Worm (Caenorhabditis elegans) whole organism, L1 larva: ENCODE data around the gene algn-8.
A peak's percentile ranks its signal among the peaks of the same experiment; 100 is the strongest.

Experiments used
- C16A3.4 ChIP-seq: fragments of 150-350 bp; optimal IDR thresholded peaks from 2 replicates; lab custom pipeline; 2014; ENCODE audit warnings: missing biosample characterization, missing genetic modification characterization
- C34B4.2 ChIP-seq: sonication (generic microtip); optimal IDR thresholded peaks from 2 replicates; lab custom pipeline; 2017; ENCODE audit warnings: mild to moderate bottlenecking, missing genetic modification characterization, missing compliant biosample characterization
- alr-1 ChIP-seq: fragments of 200-800 bp; sonication (Bioruptor generic); optimal IDR thresholded peaks from 2 replicates; lab custom pipeline; 2018; ENCODE audit warnings: borderline replicate concordance, mild to moderate bottlenecking, missing genetic modification characterization, missing compliant biosample characterization
- aly-2 ChIP-seq: fragments of 150-350 bp; optimal IDR thresholded peaks from 2 replicates; lab custom pipeline; 2014; ENCODE audit warnings: missing biosample characterization, missing genetic modification characterization
- ama-1 ChIP-seq: fragments of 150-350 bp; optimal IDR thresholded peaks from 2 replicates; lab custom pipeline; 2014
- ceh-8 ChIP-seq: fragments of 200-800 bp; sonication (Bioruptor generic); optimal IDR thresholded peaks from 2 replicates; lab custom pipeline; 2018; ENCODE audit warnings: mild to moderate bottlenecking, missing genetic modification characterization, moderate library complexity, missing compliant biosample characterization
- ceh-82 ChIP-seq, 3 experiments: fragments of 150-350 bp in 1 of 3; sonication (generic microtip) in 2 of 3; optimal IDR thresholded peaks; 2 replicates each; lab custom pipeline; 2014 to 2017; ENCODE audit warnings: missing biosample characterization in 3 of 3, missing genetic modification characterization in 3 of 3
- dpl-1 ChIP-seq, 3 experiments: fragments of 150-350 bp in 2 of 3; sonication (generic microtip) in 1 of 3; optimal IDR thresholded peaks; 2 replicates each; lab custom pipeline; 2014 to 2017; ENCODE audit warnings: missing biosample characterization in 3 of 3, missing genetic modification characterization in 3 of 3, missing genetic modification reagents in 3 of 3
- dsc-1 ChIP-seq: sonication (generic microtip); optimal IDR thresholded peaks from 2 replicates; lab custom pipeline; 2016; ENCODE audit warnings: mild to moderate bottlenecking, missing genetic modification characterization, missing compliant biosample characterization
- efl-1 ChIP-seq, 4 experiments: fragments of 150-350 bp; optimal IDR thresholded peaks in 3 of 4; peaks in 1 of 4; 1 replicate in 1 of 4; 2 replicates in 3 of 4; lab custom pipeline; 2014; ENCODE audit warnings: missing biosample characterization in 2 of 4, missing genetic modification characterization in 2 of 4, missing genetic modification reagents in 2 of 4
- elt-2 ChIP-seq: sonication (generic microtip); optimal IDR thresholded peaks from 2 replicates; lab custom pipeline; 2016; ENCODE audit warnings: missing genetic modification characterization, mild to moderate bottlenecking, inconsistent platforms, missing compliant biosample characterization, missing genetic modification reagents
- fkh-10 ChIP-seq: sonication (generic microtip); optimal IDR thresholded peaks from 2 replicates; lab custom pipeline; 2017; ENCODE audit warnings: missing biosample characterization, missing genetic modification reagents, missing genetic modification characterization
- grh-1 ChIP-seq: fragments of 200-800 bp; sonication (Bioruptor generic); IDR thresholded peaks from 2 replicates; pipeline ENCODE4 v1.3.6; 2022; ENCODE audit warnings: missing genetic modification reagents, missing genetic modification characterization, missing compliant biosample characterization
- hlh-17 ChIP-seq: fragments of 200-800 bp; sonication (Bioruptor generic); optimal IDR thresholded peaks from 2 replicates; lab custom pipeline; 2018; ENCODE audit warnings: missing genetic modification characterization, mild to moderate bottlenecking, missing compliant biosample characterization, moderate library complexity, borderline replicate concordance
- hpl-2 ChIP-seq: fragments of 150-350 bp; optimal IDR thresholded peaks from 2 replicates; lab custom pipeline; 2014; ENCODE audit warnings: missing biosample characterization, missing genetic modification reagents, missing genetic modification characterization
- irx-1 ChIP-seq: sonication (generic microtip); optimal IDR thresholded peaks from 2 replicates; lab custom pipeline; 2016; ENCODE audit warnings: missing genetic modification characterization, missing compliant biosample characterization
- jun-1 ChIP-seq: fragments of 150-350 bp; optimal IDR thresholded peaks from 2 replicates; lab custom pipeline; 2014; ENCODE audit warnings: missing biosample characterization, missing genetic modification reagents, missing genetic modification characterization
- lin-35 ChIP-seq, 2 experiments: fragments of 150-350 bp; optimal IDR thresholded peaks; 2 replicates each; lab custom pipeline; 2014; ENCODE audit warnings: missing biosample characterization in 2 of 2, missing genetic modification characterization in 2 of 2, missing genetic modification reagents in 2 of 2
- lin-39 ChIP-seq: fragments of 150-350 bp; optimal IDR thresholded peaks from 2 replicates; lab custom pipeline; 2014; ENCODE audit warnings: missing biosample characterization, missing genetic modification reagents, missing genetic modification characterization
- lsy-2 ChIP-seq, 2 experiments: fragments of 150-350 bp; optimal IDR thresholded peaks; 2 replicates each; lab custom pipeline; 2014; ENCODE audit warnings: missing biosample characterization in 2 of 2, missing genetic modification characterization in 2 of 2
- mab-9 ChIP-seq: fragments of 200-800 bp; sonication (Bioruptor generic); IDR thresholded peaks from 2 replicates; pipeline ENCODE4 v1.3.6; 2022; ENCODE audit warnings: missing genetic modification reagents, missing genetic modification characterization, missing compliant biosample characterization
- mef-2 ChIP-seq: fragments of 150-350 bp; optimal IDR thresholded peaks from 2 replicates; lab custom pipeline; 2014; ENCODE audit warnings: missing biosample characterization, missing genetic modification characterization
- nhr-19 ChIP-seq: fragments of 200-800 bp; sonication (Bioruptor generic); conservative IDR thresholded peaks from 2 replicates; pipeline ENCODE4 v1.3.6; 2022; ENCODE audit warnings: missing genetic modification characterization, missing compliant biosample characterization
- nhr-20 ChIP-seq: sonication (generic microtip); optimal IDR thresholded peaks from 2 replicates; lab custom pipeline; 2016; ENCODE audit warnings: mild to moderate bottlenecking, missing genetic modification characterization, missing compliant biosample characterization
- nhr-237 ChIP-seq: fragments of 150-350 bp; optimal IDR thresholded peaks from 2 replicates; lab custom pipeline; 2014; ENCODE audit warnings: missing biosample characterization, missing genetic modification characterization
- nhr-28 ChIP-seq: fragments of 150-350 bp; optimal IDR thresholded peaks from 2 replicates; lab custom pipeline; 2014; ENCODE audit warnings: missing biosample characterization, missing genetic modification characterization
- nhr-47 ChIP-seq: sonication (generic microtip); optimal IDR thresholded peaks from 2 replicates; lab custom pipeline; 2016; ENCODE audit warnings: mild to moderate bottlenecking, missing genetic modification characterization, moderate library complexity, missing compliant biosample characterization
- nhr-71 ChIP-seq: sonication (generic microtip); optimal IDR thresholded peaks from 2 replicates; lab custom pipeline; 2016; ENCODE audit warnings: mild to moderate bottlenecking, missing genetic modification characterization, moderate library complexity, missing compliant biosample characterization
- nhr-76 ChIP-seq: sonication (generic microtip); optimal IDR thresholded peaks from 2 replicates; lab custom pipeline; 2017; ENCODE audit warnings: missing biosample characterization, missing genetic modification characterization
- nhr-85 ChIP-seq: sonication (generic microtip); peaks from one replicate; lab custom pipeline; 2016; ENCODE audit warnings: missing genetic modification characterization, inconsistent platforms, missing compliant biosample characterization
- nhr-90 ChIP-seq: sonication (generic microtip); optimal IDR thresholded peaks from 2 replicates; lab custom pipeline; 2016; ENCODE audit warnings: mild to moderate bottlenecking, missing genetic modification characterization, missing compliant biosample characterization; ENCODE audit not compliant: poor library complexity
- pag-3 ChIP-seq: sonication (generic microtip); optimal IDR thresholded peaks from 2 replicates; lab custom pipeline; 2017; ENCODE audit warnings: missing genetic modification characterization, mild to moderate bottlenecking, missing compliant biosample characterization, antibody characterized with exemption, borderline replicate concordance; ENCODE audit not compliant: insufficient read depth
- pqm-1 ChIP-seq: sonication (generic microtip); optimal IDR thresholded peaks from 3 replicates; lab custom pipeline; 2017; ENCODE audit warnings: missing biosample characterization, missing genetic modification characterization
- rnt-1 ChIP-seq: sonication (generic microtip); optimal IDR thresholded peaks from 2 replicates; lab custom pipeline; 2016; ENCODE audit warnings: mild to moderate bottlenecking, missing genetic modification characterization, moderate library complexity, missing compliant biosample characterization
- skn-1 ChIP-seq: fragments of 150-350 bp; optimal IDR thresholded peaks from 2 replicates; lab custom pipeline; 2014; ENCODE audit warnings: missing biosample characterization, missing genetic modification characterization
- snu-23 ChIP-seq: sonication (generic microtip); optimal IDR thresholded peaks from 2 replicates; lab custom pipeline; 2016; ENCODE audit warnings: missing genetic modification characterization, missing compliant biosample characterization
- sptf-1 ChIP-seq: fragments of 150-350 bp; optimal IDR thresholded peaks from 2 replicates; lab custom pipeline; 2014; ENCODE audit warnings: missing biosample characterization, missing genetic modification characterization
- swsn-7 ChIP-seq: sonication (generic microtip); optimal IDR thresholded peaks from 2 replicates; lab custom pipeline; 2016; ENCODE audit warnings: missing genetic modification characterization, missing compliant biosample characterization
- unc-130 ChIP-seq: fragments of 150-350 bp; optimal IDR thresholded peaks from 2 replicates; lab custom pipeline; 2017; ENCODE audit warnings: missing biosample characterization, missing genetic modification characterization, inconsistent platforms
- unc-98 ChIP-seq: fragments of 200-800 bp; sonication (Bioruptor generic); IDR thresholded peaks from 2 replicates; pipeline ENCODE4 v1.3.6; 2022; ENCODE audit warnings: missing genetic modification characterization, missing compliant biosample characterization
- ztf-4 ChIP-seq: fragments of 150-350 bp; optimal IDR thresholded peaks from 2 replicates; lab custom pipeline; 2014; ENCODE audit warnings: missing biosample characterization, missing genetic modification characterization

The algn-8 gene

ce11 chrII:9886216-9886615 is at the start of gene algn-8:
Gene algn-8 (minus strand): TSS chrII:9886442.
- TF ChIP-seq dsc-1, result no peak

DNA sequence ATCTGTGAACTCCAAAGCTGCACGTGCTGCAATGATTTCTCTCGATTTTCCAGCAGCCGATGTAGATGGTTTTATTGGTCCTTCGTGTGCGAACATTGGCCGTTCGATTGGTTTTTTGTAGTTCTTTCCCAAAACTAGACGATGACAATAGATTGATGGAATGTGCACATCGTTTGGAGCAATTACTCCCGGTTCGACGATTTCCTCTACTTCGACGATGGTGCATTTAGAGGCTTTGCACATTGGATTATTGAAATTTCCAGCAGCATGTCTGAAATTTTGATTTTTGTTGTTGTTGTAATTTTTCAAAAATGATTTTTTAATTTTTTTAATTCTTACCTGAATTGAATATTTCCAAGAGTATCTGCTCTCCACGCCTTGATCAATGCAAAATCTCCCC is 49.4 kb upstream of the algn-8 start:
- TF ChIP-seq jun-1 (tag; lab: Kevin White, UChicago) (no peak), mef-2 (no peak), sptf-1 (tag; lab: Kevin White, UChicago) (no peak), nhr-85 (tag; lab: Kevin White, UChicago) (peak; percentile 62), C16A3.4 (tag; lab: Kevin White, UChicago) (no peak), rnt-1 (tag; lab: Kevin White, UChicago) (no peak), lin-35 (GFP tag; optimal IDR thresholded peaks at IDR 0.05; lab: Kevin White, UChicago) (no peak)

DNA sequence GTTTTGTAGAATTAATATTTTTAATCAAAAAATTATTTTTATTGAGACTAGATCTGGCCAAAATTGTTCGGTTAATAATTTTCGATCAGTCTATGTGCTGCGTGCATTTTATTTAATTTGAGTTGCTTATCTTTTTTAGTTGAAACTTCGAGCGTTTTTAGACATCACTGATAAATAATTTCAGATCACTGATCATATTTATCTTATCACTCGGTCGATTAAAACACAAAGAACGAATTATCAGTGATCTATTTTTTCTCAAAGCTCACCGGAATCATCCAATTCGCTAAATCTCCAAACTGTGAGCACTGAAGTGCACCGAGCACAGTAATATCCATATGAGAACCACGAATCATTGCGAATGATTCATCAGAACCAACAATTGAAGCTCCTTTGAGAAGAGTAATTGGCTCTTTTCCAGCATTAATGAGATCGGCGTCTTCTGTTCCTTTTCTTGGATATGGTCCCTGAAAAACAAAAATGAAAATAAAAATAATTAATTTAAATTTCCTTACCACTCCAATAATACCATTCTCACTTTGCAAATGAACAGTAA is 48.9 kb upstream of the algn-8 start:
- TF ChIP-seq ztf-4 (no peak), nhr-19 (peak; percentile 19; the same call in 1 of the 2 replicates), lin-35 (GFP tag; optimal IDR thresholded peaks at IDR 0.05; lab: Kevin White, UChicago) (peak in 1 of 2 experiments; percentile 11), efl-1 (optimal IDR thresholded peaks at IDR 0.05; lab: Kevin White, UChicago) (no peak), efl-1 (GFP tag; optimal IDR thresholded peaks at IDR 0.05 in 1 of 2; lab: Kevin White, UChicago) (peak in 1 of 2 experiments; percentile 57), elt-2 (tag; lab: Kevin White, UChicago) (peak; percentile 63), C34B4.2 (tag; lab: Kevin White, UChicago) (no peak), nhr-85 (tag; lab: Kevin White, UChicago) (peak; percentile 37), swsn-7 (tag; lab: Kevin White, UChicago) (no peak), ama-1 (lab: Kevin White, UChicago) (peak; percentile 54), rnt-1 (tag; lab: Kevin White, UChicago) (peak; percentile 0), lsy-2 (tag; optimal IDR thresholded peaks at IDR 0.05; lab: Kevin White, UChicago) (peak in 1 of 2 experiments; percentile 14), nhr-71 (tag; lab: Kevin White, UChicago) (peak; percentile 70)
- TF ChIP-seq, all 84 proteins: peak for 9

ce11 chrII:9934570-9934969 is 48.3 kb upstream of the algn-8 start:
- peak; percentile 28 for TF ChIP-seq hlh-17 (GFP tag; lab: Kevin White, UChicago)
- no peak for TF ChIP-seq nhr-28 (tag; lab: Kevin White, UChicago)

DNA sequence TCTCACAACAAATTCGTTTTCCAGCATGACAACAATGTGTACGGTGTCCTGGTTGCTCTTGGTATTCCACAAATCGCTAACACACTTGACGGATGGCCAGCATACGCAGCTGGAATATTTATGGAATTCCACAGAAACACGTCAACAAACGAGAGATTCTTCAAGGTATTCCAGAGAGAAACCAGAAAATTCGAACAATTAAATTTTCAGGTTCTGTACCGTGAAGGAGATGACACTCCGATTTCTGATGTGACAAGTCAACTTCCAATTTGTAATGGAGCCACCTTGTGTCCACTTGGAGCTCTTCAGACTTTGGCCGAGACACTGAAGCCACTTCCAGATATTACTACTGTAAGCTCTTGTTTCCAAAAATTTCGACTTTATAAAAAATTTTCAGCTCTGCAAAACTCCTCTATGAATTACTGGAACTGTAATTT is 47.7 kb upstream of the algn-8 start:
- TF ChIP-seq snu-23 (GFP tag; lab: Kevin White, UChicago) (peak; percentile 48), fkh-10 (GFP tag; lab: Kevin White, UChicago) (no peak), ztf-4 (no peak), ceh-82 (tag; optimal IDR thresholded peaks at IDR 0.05; lab: Kevin White, UChicago) (no peak), C16A3.4 (tag; lab: Kevin White, UChicago) (no peak), lin-39 (no peak), grh-1 (GFP tag; lab: Robert Waterston, UW) (no peak), alr-1 (tag; lab: Kevin White, UChicago) (no peak), nhr-20 (tag; lab: Kevin White, UChicago) (peak; percentile 14), aly-2 (tag; lab: Kevin White, UChicago) (peak; percentile 59), pqm-1 (tag; lab: Kevin White, UChicago) (no peak), nhr-90 (tag; lab: Kevin White, UChicago) (peak; percentile 58), efl-1 (optimal IDR thresholded peaks at IDR 0.05; lab: Kevin White, UChicago) (no peak), efl-1 (GFP tag; optimal IDR thresholded peaks at IDR 0.05 in 1 of 2; lab: Kevin White, UChicago) (peak in 1 of 2 experiments; percentile 88), unc-130 (no peak), rnt-1 (tag; lab: Kevin White, UChicago) (peak; percentile 54), skn-1 (tag; lab: Kevin White, UChicago) (no peak), hpl-2 (GFP tag; lab: Kevin White, UChicago) (no peak), dpl-1 (GFP tag; optimal IDR thresholded peaks at IDR 0.05; lab: Kevin White, UChicago) (peak in 1 of 3 experiments; percentile 4), pag-3 (tag; lab: Kevin White, UChicago) (no peak), nhr-47 (tag; lab: Kevin White, UChicago) (peak; percentile 48), mab-9 (GFP tag; lab: Robert Waterston, UW) (no peak), nhr-28 (tag; lab: Kevin White, UChicago) (no peak), sptf-1 (tag; lab: Kevin White, UChicago) (no peak), irx-1 (tag; lab: Kevin White, UChicago) (no peak), ama-1 (lab: Kevin White, UChicago) (peak; percentile 77), nhr-76 (tag; lab: Kevin White, UChicago) (no peak), nhr-237 (tag; lab: Kevin White, UChicago) (no peak), ceh-8 (GFP tag; lab: Kevin White, UChicago) (no peak), unc-98 (GFP tag; lab: Robert Waterston, UW) (no peak), lin-35 (GFP tag; optimal IDR thresholded peaks at IDR 0.05; lab: Kevin White, UChicago) (peak in 1 of 2 experiments; percentile 1)
